Fruit fly (Drosophila melanogaster): ENCODE results near the gene Slc25A46b.

Gene Slc25A46b

DNA sequence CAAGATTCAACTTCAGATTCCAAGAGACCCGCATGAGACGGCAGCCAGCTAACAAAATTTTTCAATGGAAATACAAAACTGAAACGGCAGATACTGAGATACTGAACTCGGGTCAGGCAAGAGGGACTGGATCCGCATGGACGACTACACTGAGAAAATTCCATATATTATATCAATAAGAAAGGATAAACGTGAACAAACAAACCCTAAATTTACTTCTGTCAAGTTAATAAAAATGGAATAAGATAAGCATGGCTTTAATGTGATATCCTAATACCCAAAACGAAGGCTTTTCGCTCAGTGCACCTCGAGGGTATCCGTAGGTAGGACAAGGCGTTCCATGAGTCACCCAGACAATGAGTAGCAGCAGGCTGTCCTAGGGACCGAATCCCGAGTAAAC is 48.9 kb downstream of the Slc25A46b start (continued):
- TF ChIP-seq mam (GFP tag; optimal IDR thresholded peaks at IDR 0.05) (peak; percentile 81), CG10565 (GFP tag; optimal IDR thresholded peaks at IDR 0.05) (peak; percentile 68), pb (GFP tag; optimal IDR thresholded peaks at IDR 0.05) (peak; percentile 54), CG1832 (GFP tag; optimal IDR thresholded peaks at IDR 0.05) (no peak), dm (GFP tag; optimal IDR thresholded peaks at IDR 0.05) (peak; percentile 83), CG9817 (tag; optimal IDR thresholded peaks at IDR 0.05) (peak; percentile 57), vfl (GFP tag; optimal IDR thresholded peaks at IDR 0.05) (peak; percentile 82), Nf-YB (GFP tag; optimal IDR thresholded peaks at IDR 0.05) (peak; percentile 65), BEAF-32 (GFP tag; optimal IDR thresholded peaks at IDR 0.05) (no peak), CG12659 (GFP tag; optimal IDR thresholded peaks at IDR 0.05) (peak; percentile 56), nau (GFP tag; optimal IDR thresholded peaks at IDR 0.05) (peak; percentile 53), ttk (GFP tag; IDR thresholded peaks at IDR 0.05) (peak; percentile 62), CG9609 (GFP tag; optimal IDR thresholded peaks at IDR 0.05) (peak; percentile 87), CG4820 (GFP tag; optimal IDR thresholded peaks at IDR 0.05) (peak; percentile 87), CTCF (GFP tag; optimal IDR thresholded peaks at IDR 0.05) (no peak), oc (tag; optimal IDR thresholded peaks at IDR 0.05) (peak; percentile 73), CG11398 (GFP tag; optimal IDR thresholded peaks at IDR 0.05) (peak; percentile 79), CG11247 (GFP tag; IDR thresholded peaks at IDR 0.05) (peak; percentile 73), kah (GFP tag; optimal IDR thresholded peaks at IDR 0.05) (peak; percentile 43), Abd-B (GFP tag; optimal IDR thresholded peaks at IDR 0.05) (peak; percentile 77), CG34422 (GFP tag; IDR thresholded peaks at IDR 0.05) (peak; percentile 79; the same call in 2 of the 3 replicates), Taf1 (GFP tag; IDR thresholded peaks at IDR 0.05) (peak; percentile 75), pum (GFP tag; optimal IDR thresholded peaks at IDR 0.05) (peak; percentile 86), CG8290 (GFP tag; optimal IDR thresholded peaks at IDR 0.05) (peak; percentile 92), CG8290 (tag; optimal IDR thresholded peaks at IDR 0.05) (peak; percentile 42 to 67), bowl (GFP tag; IDR thresholded peaks at IDR 0.05) (no peak), Rfx (GFP tag; IDR thresholded peaks at IDR 0.05) (peak; percentile 78), scrt (GFP tag; optimal IDR thresholded peaks at IDR 0.05) (peak; percentile 64), Atf-2 (GFP tag; optimal IDR thresholded peaks at IDR 0.05) (peak; percentile 80), gt (GFP tag; IDR thresholded peaks at IDR 0.05) (peak; percentile 61), CG7839 (tag; optimal IDR thresholded peaks at IDR 0.05) (peak; percentile 89), CG4424 (GFP tag; optimal IDR thresholded peaks at IDR 0.05) (peak; percentile 91), gfzf (GFP tag; optimal IDR thresholded peaks at IDR 0.05) (no peak), Mad (GFP tag; optimal IDR thresholded peaks at IDR 0.05) (peak; percentile 90), CG4404 (GFP tag; IDR thresholded peaks at IDR 0.05) (peak; percentile 98), CG5180 (GFP tag; optimal IDR thresholded peaks at IDR 0.05) (peak; percentile 16), Nf-YC (tag; optimal IDR thresholded peaks at IDR 0.05) (no peak), org-1 (GFP tag; optimal IDR thresholded peaks at IDR 0.05) (peak; percentile 83), ERR (GFP tag; optimal IDR thresholded peaks at IDR 0.05) (peak; percentile 60), Bteb2 (GFP tag; optimal IDR thresholded peaks at IDR 0.05) (peak; percentile 65), CG14050 (GFP tag; IDR thresholded peaks at IDR 0.05) (peak; percentile 63), schlank (tag; optimal IDR thresholded peaks at IDR 0.05) (no peak), CG12744 (GFP tag; optimal IDR thresholded peaks at IDR 0.05) (peak; percentile 80), lmd (GFP tag; IDR thresholded peaks at IDR 0.05) (peak; percentile 86), CG10431 (GFP tag; optimal IDR thresholded peaks at IDR 0.05) (no peak), CG13296 (GFP tag; optimal IDR thresholded peaks at IDR 0.05) (peak; percentile 3), grau (tag; optimal IDR thresholded peaks at IDR 0.05) (peak; percentile 83), Hr51 (GFP tag; optimal IDR thresholded peaks at IDR 0.05) (peak; percentile 76 to 91), CG8765 (GFP tag; IDR thresholded peaks at IDR 0.05) (peak; percentile 94), Dfd (GFP tag; optimal IDR thresholded peaks at IDR 0.05) (no peak), Fer2 (tag; optimal IDR thresholded peaks at IDR 0.05) (peak; percentile 30), PHDP (tag; optimal IDR thresholded peaks at IDR 0.05) (peak; percentile 70)

All from whole organism, embryonic.